Fruit fly (Drosophila melanogaster) whole organism, prepupa: ENCODE results near the gene CG32073.

Experiments used
- Blimp-1 ChIP-seq: fragments of 200-800 bp; sonication (Bioruptor generic); optimal IDR thresholded peaks from 3 replicates; lab custom pipeline; 2017; ENCODE audit warnings: missing biosample characterization, missing genetic modification characterization, mild to moderate bottlenecking, moderate library complexity, missing genetic modification reagents
- CG10631 ChIP-seq: fragments of 200-800 bp; sonication (Bioruptor generic); optimal IDR thresholded peaks from 2 replicates; lab custom pipeline; 2016; ENCODE audit warnings: missing biosample characterization, missing genetic modification characterization
- CG10669 ChIP-seq: fragments of 200-800 bp; sonication (Bioruptor generic); optimal IDR thresholded peaks from 3 replicates; lab custom pipeline; 2018; ENCODE audit warnings: missing biosample characterization, mild to moderate bottlenecking, missing genetic modification characterization, moderate library complexity
- CG11294 ChIP-seq: fragments of 200-800 bp; sonication (Bioruptor generic); IDR thresholded peaks from 2 replicates; pipeline ENCODE4 v1.3.6; 2022; ENCODE audit warnings: missing biosample characterization, missing genetic modification characterization
- CG11762 ChIP-seq: fragments of 200-800 bp; sonication (Bioruptor generic); optimal IDR thresholded peaks from 3 replicates; lab custom pipeline; 2016; ENCODE audit warnings: missing biosample characterization, missing genetic modification characterization; ENCODE audit not compliant: insufficient read depth
- CG11902 ChIP-seq: fragments of 200-800 bp; sonication (Bioruptor generic); optimal IDR thresholded peaks from 3 replicates; lab custom pipeline; 2016; ENCODE audit warnings: missing biosample characterization, missing genetic modification characterization
- CG16779 ChIP-seq: fragments of 200-800 bp; sonication (Bioruptor generic); optimal IDR thresholded peaks from 3 replicates; lab custom pipeline; 2017; ENCODE audit warnings: missing biosample characterization, mild to moderate bottlenecking, missing genetic modification characterization
- CG31627 ChIP-seq: fragments of 200-800 bp; sonication (Bioruptor generic); optimal IDR thresholded peaks from 3 replicates; lab custom pipeline; 2016; ENCODE audit warnings: missing biosample characterization, missing genetic modification characterization
- CG32006 ChIP-seq: fragments of 200-800 bp; sonication (Bioruptor generic); optimal IDR thresholded peaks from 3 replicates; lab custom pipeline; 2017; ENCODE audit warnings: missing biosample characterization, mild to moderate bottlenecking, missing genetic modification characterization
- CG4318 ChIP-seq: fragments of 200-800 bp; sonication (Bioruptor generic); optimal IDR thresholded peaks from 3 replicates; lab custom pipeline; 2017; ENCODE audit warnings: missing biosample characterization, mild to moderate bottlenecking, missing genetic modification characterization
- CG6163 ChIP-seq: fragments of 200-800 bp; sonication (Bioruptor generic); IDR thresholded peaks from 3 replicates; pipeline ENCODE4 v1.3.6; 2022; ENCODE audit warnings: missing biosample characterization, missing genetic modification characterization
- CG6792 ChIP-seq: fragments of 200-800 bp; sonication (Bioruptor generic); optimal IDR thresholded peaks from 3 replicates; lab custom pipeline; 2016; ENCODE audit warnings: missing biosample characterization, missing genetic modification characterization
- CG6808 ChIP-seq: fragments of 200-800 bp; sonication (Bioruptor generic); optimal IDR thresholded peaks from 3 replicates; lab custom pipeline; 2017; ENCODE audit warnings: missing biosample characterization, missing genetic modification characterization, mild to moderate bottlenecking, moderate library complexity, missing genetic modification reagents
- CG6854 ChIP-seq: fragments of 200-800 bp; sonication (Bioruptor generic); optimal IDR thresholded peaks from 2 replicates; lab custom pipeline; 2017; ENCODE audit warnings: missing biosample characterization, mild to moderate bottlenecking, missing genetic modification characterization
- CG8119 ChIP-seq: fragments of 200-800 bp; sonication (Bioruptor generic); IDR thresholded peaks from 3 replicates; pipeline ENCODE4 v1.3.6; 2022; ENCODE audit warnings: missing biosample characterization, missing genetic modification characterization
- CG8632 ChIP-seq: fragments of 200-800 bp; sonication (Bioruptor generic); optimal IDR thresholded peaks from 3 replicates; lab custom pipeline; 2016; ENCODE audit warnings: missing biosample characterization, missing genetic modification characterization
- CG9139 ChIP-seq: fragments of 200-800 bp; sonication (Bioruptor generic); optimal IDR thresholded peaks from 3 replicates; lab custom pipeline; 2017; ENCODE audit warnings: missing biosample characterization, mild to moderate bottlenecking, missing genetic modification characterization
- Eip75B ChIP-seq: fragments of 200-800 bp; sonication (Bioruptor generic); optimal IDR thresholded peaks from 3 replicates; lab custom pipeline; 2016; ENCODE audit warnings: missing biosample characterization, missing genetic modification characterization
- Eip93F ChIP-seq: fragments of 200-800 bp; sonication (Bioruptor generic); optimal IDR thresholded peaks from 2 replicates; lab custom pipeline; 2016; ENCODE audit warnings: missing biosample characterization, mild to moderate bottlenecking, missing genetic modification characterization
- Ets21C ChIP-seq: fragments of 200-800 bp; sonication (Bioruptor generic); optimal IDR thresholded peaks from 3 replicates; lab custom pipeline; 2016; ENCODE audit warnings: missing biosample characterization, missing genetic modification characterization
- Ets96B ChIP-seq: fragments of 200-800 bp; optimal IDR thresholded peaks from 2 replicates; lab custom pipeline; 2019; ENCODE audit warnings: missing biosample characterization, mild to moderate bottlenecking, missing genetic modification characterization, moderate library complexity
- Gug ChIP-seq: fragments of 200-800 bp; sonication (Bioruptor generic); IDR thresholded peaks from 2 replicates; pipeline ENCODE4 v1.3.6; 2022; ENCODE audit warnings: missing biosample characterization, missing genetic modification characterization
- Hr38 ChIP-seq: sonication (Bioruptor generic); optimal IDR thresholded peaks from 2 replicates; lab custom pipeline; 2016; ENCODE audit warnings: missing biosample characterization, missing genetic modification characterization
- Hr39 ChIP-seq: fragments of 200-800 bp; sonication (Bioruptor generic); optimal IDR thresholded peaks from 2 replicates; lab custom pipeline; 2016; ENCODE audit warnings: missing biosample characterization, missing genetic modification characterization
- Hr4 ChIP-seq: fragments of 200-800 bp; sonication (Bioruptor generic); optimal IDR thresholded peaks from 3 replicates; lab custom pipeline; 2016; ENCODE audit warnings: missing biosample characterization, missing genetic modification characterization
- Met ChIP-seq: fragments of 200-800 bp; sonication (Bioruptor generic); optimal IDR thresholded peaks from 3 replicates; lab custom pipeline; 2016; ENCODE audit warnings: missing biosample characterization, missing genetic modification characterization
- OdsH ChIP-seq: fragments of 200-800 bp; sonication (Bioruptor generic); optimal IDR thresholded peaks from 3 replicates; lab custom pipeline; 2016; ENCODE audit warnings: missing biosample characterization, missing genetic modification characterization
- Smox ChIP-seq: fragments of 200-800 bp; sonication (Bioruptor generic); optimal IDR thresholded peaks from 3 replicates; lab custom pipeline; 2016; ENCODE audit warnings: missing biosample characterization, missing genetic modification characterization
- Sox15 ChIP-seq: fragments of 200-800 bp; sonication (Bioruptor generic); optimal IDR thresholded peaks from 3 replicates; lab custom pipeline; 2016; ENCODE audit warnings: missing biosample characterization, missing genetic modification characterization
- achi ChIP-seq: fragments of 200-800 bp; sonication (Bioruptor generic); optimal IDR thresholded peaks from 3 replicates; lab custom pipeline; 2016; ENCODE audit warnings: missing biosample characterization, missing genetic modification characterization
- acj6 ChIP-seq: fragments of 200-800 bp; sonication (Bioruptor generic); optimal IDR thresholded peaks from 3 replicates; lab custom pipeline; 2016; ENCODE audit warnings: missing biosample characterization, missing genetic modification characterization
- cyc ChIP-seq: fragments of 200-800 bp; sonication (Bioruptor generic); optimal IDR thresholded peaks from 3 replicates; lab custom pipeline; 2016; ENCODE audit warnings: missing biosample characterization, missing genetic modification characterization
- dsx ChIP-seq: fragments of 200-800 bp; optimal IDR thresholded peaks from 3 replicates; lab custom pipeline; 2019; ENCODE audit warnings: missing biosample characterization, mild to moderate bottlenecking, missing genetic modification characterization, moderate library complexity; ENCODE audit not compliant: poor library complexity, severe bottlenecking
- eg ChIP-seq: fragments of 200-800 bp; sonication (Bioruptor generic); IDR thresholded peaks from 3 replicates; pipeline ENCODE4 v1.3.6; 2022; ENCODE audit warnings: missing biosample characterization, missing genetic modification characterization
- esn ChIP-seq: fragments of 200-800 bp; sonication (Bioruptor generic); optimal IDR thresholded peaks from 2 replicates; lab custom pipeline; 2016; ENCODE audit warnings: missing biosample characterization, mild to moderate bottlenecking, missing genetic modification characterization, moderate library complexity
- fd59A ChIP-seq: fragments of 200-800 bp; sonication (Bioruptor generic); optimal IDR thresholded peaks from 2 replicates; lab custom pipeline; 2017; ENCODE audit warnings: missing biosample characterization, mild to moderate bottlenecking, missing genetic modification characterization, missing genetic modification reagents
- fkh ChIP-seq: fragments of 200-800 bp; sonication (Bioruptor generic); optimal IDR thresholded peaks from 3 replicates; lab custom pipeline; 2017; ENCODE audit warnings: missing biosample characterization, mild to moderate bottlenecking, missing genetic modification characterization, moderate library complexity
- lz ChIP-seq: fragments of 200-800 bp; sonication (Bioruptor generic); optimal IDR thresholded peaks from 3 replicates; lab custom pipeline; 2016; ENCODE audit warnings: missing biosample characterization, missing genetic modification characterization
- net ChIP-seq: fragments of 200-800 bp; sonication (Bioruptor generic); optimal IDR thresholded peaks from 3 replicates; lab custom pipeline; 2016; ENCODE audit warnings: missing biosample characterization, missing genetic modification characterization
- pdm3 ChIP-seq: fragments of 200-800 bp; sonication (Bioruptor generic); optimal IDR thresholded peaks from 3 replicates; lab custom pipeline; 2016; ENCODE audit warnings: missing biosample characterization, missing genetic modification characterization
- spab ChIP-seq: fragments of 200-800 bp; sonication (Bioruptor generic); optimal IDR thresholded peaks from 2 replicates; lab custom pipeline; 2017; ENCODE audit warnings: missing biosample characterization, mild to moderate bottlenecking, missing genetic modification characterization, missing genetic modification reagents
- ss ChIP-seq, 2 experiments: fragments of 200-800 bp; sonication (Bioruptor generic); optimal IDR thresholded peaks; 2 replicates in 1 of 2; 3 replicates in 1 of 2; lab custom pipeline; 2017 to 2018; ENCODE audit warnings: mild to moderate bottlenecking in 2 of 2, missing biosample characterization in 2 of 2, missing genetic modification characterization in 2 of 2, moderate library complexity in 1 of 2
- svp ChIP-seq: fragments of 200-800 bp; sonication (Bioruptor generic); peaks from one replicate; lab custom pipeline; 2016; ENCODE audit warnings: missing biosample characterization, missing genetic modification characterization
- vri ChIP-seq: fragments of 200-800 bp; sonication (Bioruptor generic); optimal IDR thresholded peaks from 3 replicates; lab custom pipeline; 2016; ENCODE audit warnings: missing biosample characterization, mild to moderate bottlenecking, missing genetic modification characterization

CG32073 gene

dm6 chr3L:11093046-11093520 lies 14.3 kb downstream of the CG32073 start, which contains the start of gene JIL-1 (continued):
- TF ChIP-seq CG8632: peak; percentile 17
- TF ChIP-seq CG6163 (GFP tag; lab: Robert Waterston, UW): peak; percentile 64
- TF ChIP-seq CG8119 (GFP tag; lab: Robert Waterston, UW): no peak
- TF ChIP-seq esn: peak; percentile 66
- TF ChIP-seq Hr4 (GFP tag; lab: Kevin White, UChicago): peak; percentile 34
- peak; percentile 39 for TF ChIP-seq acj6
- peak; percentile 1 for TF ChIP-seq dsx (GFP tag; lab: Kevin White, UChicago)
- TF ChIP-seq CG32006 (GFP tag; lab: Kevin White, UChicago): peak; percentile 33
- TF ChIP-seq eg: peak; percentile 62
- TF ChIP-seq fd59A: no peak
- TF ChIP-seq Eip93F: peak; percentile 52
- TF ChIP-seq achi (GFP tag; lab: Kevin White, UChicago): peak; percentile 41
- peak; percentile 32 for TF ChIP-seq CG11902 (GFP tag; lab: Kevin White, UChicago)
- peak; percentile 1 for TF ChIP-seq CG6792 (GFP tag; lab: Kevin White, UChicago)
- peak; percentile 9 for TF ChIP-seq fkh
- peak; percentile 50 for TF ChIP-seq Ets21C (GFP tag; lab: Kevin White, UChicago)
- TF ChIP-seq CG10631 (GFP tag; lab: Kevin White, UChicago): peak; percentile 53

- no peak for TF ChIP-seq CG11762 (GFP tag; lab: Kevin White, UChicago)
- TF ChIP-seq vri (GFP tag; lab: Kevin White, UChicago): peak; percentile 28
Observed at dm6 chr3L:11092610-11092961, 14.8 kb downstream of the CG32073 start.

DNA sequence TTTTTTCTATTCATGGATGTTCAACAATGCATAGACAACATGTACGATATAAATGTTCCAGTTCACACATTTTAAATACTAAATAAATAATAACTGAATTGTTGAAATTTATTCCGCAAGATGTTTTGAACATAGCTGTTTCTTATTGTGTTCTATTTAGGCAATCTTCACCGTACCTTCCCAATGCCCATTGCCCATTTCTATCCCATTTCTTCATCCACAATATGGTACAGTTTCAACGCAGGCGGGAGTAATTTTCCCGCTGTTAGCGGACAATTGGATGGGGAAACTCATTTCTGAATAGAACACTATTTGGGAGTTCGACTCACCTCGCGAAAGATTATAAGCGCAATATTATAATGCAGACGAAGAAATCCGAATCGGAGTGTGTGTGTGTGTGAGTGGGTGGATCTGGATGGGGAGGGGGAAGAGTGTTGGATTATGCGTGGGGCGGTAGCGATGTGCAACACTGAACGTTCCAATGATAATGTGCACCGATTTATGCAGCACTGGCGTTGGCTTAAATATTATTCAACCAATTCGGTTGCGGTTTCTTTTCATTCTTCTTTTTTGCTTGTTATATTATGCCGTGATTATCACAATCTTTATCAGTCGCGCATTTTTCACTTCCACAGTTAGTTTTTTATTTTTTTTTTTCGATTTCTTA lies 15.3 kb downstream of the CG32073 start:
- TF ChIP-seq dsx (GFP tag; lab: Kevin White, UChicago) (no peak), Eip75B (GFP tag; lab: Kevin White, UChicago) (peak; percentile 58), ss (GFP tag; optimal IDR thresholded peaks at IDR 0.05; lab: Kevin White, UChicago) (peak; percentile 21 to 52), CG11902 (GFP tag; lab: Kevin White, UChicago) (peak; percentile 28), CG9139 (GFP tag; lab: Kevin White, UChicago) (peak; percentile 48), Blimp-1 (GFP tag; lab: Kevin White, UChicago) (peak; percentile 15), net (GFP tag; lab: Kevin White, UChicago) (peak; percentile 45), CG11762 (GFP tag; lab: Kevin White, UChicago) (peak; percentile 21), CG4318 (GFP tag; lab: Kevin White, UChicago) (no peak), Hr39 (GFP tag; lab: Kevin White, UChicago) (peak; percentile 59), pdm3 (GFP tag; lab: Kevin White, UChicago) (peak; percentile 66), CG8632 (peak; percentile 53), CG6792 (GFP tag; lab: Kevin White, UChicago) (peak; percentile 56), fd59A (no peak), Smox (GFP tag; lab: Kevin White, UChicago) (peak; percentile 59), cyc (GFP tag; lab: Kevin White, UChicago) (peak; percentile 73), Sox15 (peak; percentile 14), Hr38 (GFP tag; lab: Kevin White, UChicago) (no peak), esn (peak; percentile 74), CG8119 (GFP tag; lab: Robert Waterston, UW) (peak; percentile 39; the same call in 1 of the 3 replicates), CG31627 (GFP tag; lab: Kevin White, UChicago) (peak; percentile 73), lz (GFP tag; lab: Kevin White, UChicago) (peak; percentile 75), Ets96B (tag; lab: Kevin White, UChicago) (no peak), CG6163 (GFP tag; lab: Robert Waterston, UW) (peak; percentile 72), CG10669 (GFP tag; lab: Kevin White, UChicago) (peak; percentile 33), CG6854 (GFP tag; lab: Kevin White, UChicago) (peak; percentile 18), CG10631 (GFP tag; lab: Kevin White, UChicago) (peak; percentile 67), eg (peak; percentile 51; the same call in 1 of the 3 replicates), CG11294 (0 out of 2 replicates have a peak, but pooled peaks have one; percentile 9), achi (GFP tag; lab: Kevin White, UChicago) (peak; percentile 54), Met (peak; percentile 71), svp (peak; percentile 73), spab (GFP tag; lab: Kevin White, UChicago) (peak; percentile 35), CG6808 (GFP tag; lab: Kevin White, UChicago) (peak; percentile 51), Gug (GFP tag; lab: Robert Waterston, UW) (peak; percentile 23; the same call in 1 of the 2 replicates), OdsH (GFP tag; lab: Kevin White, UChicago) (peak; percentile 67), CG16779 (tag; lab: Kevin White, UChicago) (peak; percentile 19)
